Worm (Caenorhabditis elegans) whole organism, L4 larva: Measurements from ENCODE around the gene sde-2.

Experiments
- F10B5.3 ChIP-seq: sonication (generic microtip); optimal IDR thresholded peaks from 2 replicates; lab custom pipeline; 2016; ENCODE audit warnings: mild to moderate bottlenecking, missing genetic modification characterization, missing compliant biosample characterization
- F26F4.8 ChIP-seq: fragments of 200-800 bp; sonication (Bioruptor generic); conservative IDR thresholded peaks from 2 replicates; pipeline ENCODE4 v1.3.6; 2022; ENCODE audit warnings: missing genetic modification characterization, missing compliant biosample characterization
- F37D6.2 ChIP-seq: sonication (generic microtip); optimal IDR thresholded peaks from 2 replicates; lab custom pipeline; 2016; ENCODE audit warnings: mild to moderate bottlenecking, missing genetic modification characterization, missing compliant biosample characterization
- F49E8.2 ChIP-seq: sonication (generic microtip); optimal IDR thresholded peaks from 2 replicates; lab custom pipeline; 2016; ENCODE audit warnings: missing compliant biosample characterization, mild to moderate bottlenecking, missing genetic modification characterization, borderline replicate concordance
- R02D3.7 ChIP-seq: fragments of 150-350 bp; sonication (generic microtip); optimal IDR thresholded peaks from 3 replicates; lab custom pipeline; 2014; ENCODE audit warnings: missing biosample characterization, missing genetic modification characterization
- T20F7.1 ChIP-seq: fragments of 200-800 bp; sonication (Bioruptor generic); optimal IDR thresholded peaks from 2 replicates; lab custom pipeline; 2018; ENCODE audit warnings: mild to moderate bottlenecking, missing genetic modification characterization, missing compliant biosample characterization
- Y48G9A.11 ChIP-seq: fragments of 200-800 bp; sonication (Bioruptor generic); IDR thresholded peaks from 2 replicates; pipeline ENCODE4 v1.3.6; 2022; ENCODE audit warnings: missing genetic modification reagents, missing genetic modification characterization, missing compliant biosample characterization
- ZK337.2 ChIP-seq: fragments of 200-800 bp; sonication (Bioruptor generic); IDR thresholded peaks from 2 replicates; pipeline ENCODE4 v1.3.6; 2022; ENCODE audit warnings: missing genetic modification reagents, missing genetic modification characterization, missing compliant biosample characterization
- aha-1 ChIP-seq: fragments of 150-350 bp; peaks from one replicate; lab custom pipeline; 2014; ENCODE audit warnings: missing biosample characterization, missing genetic modification characterization
- arid-1 ChIP-seq: fragments of 200-800 bp; sonication (Bioruptor generic); conservative IDR thresholded peaks from 2 replicates; pipeline ENCODE4 v1.3.6; 2022; ENCODE audit warnings: missing genetic modification reagents, missing genetic modification characterization, missing compliant biosample characterization
- ceh-20 ChIP-seq: fragments of 200-800 bp; sonication (Bioruptor generic); IDR thresholded peaks from 2 replicates; pipeline ENCODE4 v1.3.6; 2022; ENCODE audit warnings: missing genetic modification reagents, missing genetic modification characterization, missing compliant biosample characterization
- ceh-28 ChIP-seq: fragments of 150-350 bp; optimal IDR thresholded peaks from 2 replicates; lab custom pipeline; 2014; ENCODE audit warnings: missing biosample characterization, missing genetic modification reagents, missing genetic modification characterization
- ceh-32 ChIP-seq: sonication (generic microtip); optimal IDR thresholded peaks from 2 replicates; lab custom pipeline; 2016; ENCODE audit warnings: mild to moderate bottlenecking, missing genetic modification characterization, missing compliant biosample characterization; ENCODE audit not compliant: poor library complexity
- ceh-62 ChIP-seq: sonication (generic microtip); optimal IDR thresholded peaks from 2 replicates; lab custom pipeline; 2017; ENCODE audit warnings: missing biosample characterization, missing genetic modification characterization
- ces-1 ChIP-seq: fragments of 150-350 bp; sonication (generic microtip); optimal IDR thresholded peaks from 4 replicates; lab custom pipeline; 2014; ENCODE audit warnings: missing biosample characterization, missing genetic modification reagents, missing genetic modification characterization
- ctbp-1 ChIP-seq: fragments of 200-800 bp; sonication (Bioruptor generic); IDR thresholded peaks from 2 replicates; pipeline ENCODE4 v1.3.6; 2022; ENCODE audit warnings: missing genetic modification reagents, missing genetic modification characterization, missing compliant biosample characterization
- daf-16 ChIP-seq, 3 experiments: sonication (generic microtip); optimal IDR thresholded peaks; 2 replicates each; lab custom pipeline; 2016 to 2017; ENCODE audit warnings: missing genetic modification characterization in 3 of 3, missing genetic modification reagents in 3 of 3, mild to moderate bottlenecking in 2 of 3, missing compliant biosample characterization in 2 of 3, missing biosample characterization in 1 of 3, moderate library complexity in 1 of 3
- dmd-6 ChIP-seq: fragments of 200-800 bp; sonication (Bioruptor generic); IDR thresholded peaks from 2 replicates; pipeline ENCODE4 v1.3.6; 2022; ENCODE audit warnings: missing genetic modification reagents, missing genetic modification characterization, missing compliant biosample characterization
- dmd-8 ChIP-seq: fragments of 200-800 bp; sonication (Bioruptor generic); IDR thresholded peaks from 2 replicates; pipeline ENCODE4 v1.3.6; 2022; ENCODE audit warnings: missing genetic modification characterization, missing compliant biosample characterization
- dpl-1 ChIP-seq: fragments of 150-350 bp; optimal IDR thresholded peaks from 2 replicates; lab custom pipeline; 2014; ENCODE audit warnings: missing biosample characterization, missing genetic modification reagents, missing genetic modification characterization
- hif-1 ChIP-seq, 2 experiments: sonication (generic microtip); optimal IDR thresholded peaks; 2 replicates each; lab custom pipeline; 2016 to 2017; ENCODE audit warnings: missing compliant biosample characterization in 2 of 2, missing genetic modification characterization in 2 of 2, missing genetic modification reagents in 2 of 2, missing genotype in 2 of 2, mild to moderate bottlenecking in 1 of 2
- hlh-11 ChIP-seq: fragments of 200-800 bp; sonication (Bioruptor generic); optimal IDR thresholded peaks from 2 replicates; lab custom pipeline; 2018; ENCODE audit warnings: mild to moderate bottlenecking, missing genetic modification characterization, missing compliant biosample characterization
- hlh-30 ChIP-seq: sonication (generic microtip); optimal IDR thresholded peaks from 2 replicates; lab custom pipeline; 2017; ENCODE audit warnings: antibody characterized with exemption, mild to moderate bottlenecking, missing genetic modification characterization, missing compliant biosample characterization; ENCODE audit not compliant: insufficient read depth
- jun-1 ChIP-seq: fragments of 150-350 bp; optimal IDR thresholded peaks from 2 replicates; lab custom pipeline; 2014; ENCODE audit warnings: missing biosample characterization, missing genetic modification reagents, missing genetic modification characterization
- lim-7 ChIP-seq: fragments of 200-800 bp; sonication (Bioruptor generic); IDR thresholded peaks from 2 replicates; pipeline ENCODE4 v1.3.6; 2022; ENCODE audit warnings: missing genetic modification characterization, missing compliant biosample characterization
- lin-13 ChIP-seq: fragments of 150-350 bp; optimal IDR thresholded peaks from 2 replicates; lab custom pipeline; 2014; ENCODE audit warnings: missing biosample characterization, missing genetic modification reagents, missing genetic modification characterization
- lin-29 ChIP-seq: fragments of 200-800 bp; sonication (Bioruptor generic); IDR thresholded peaks from 2 replicates; pipeline ENCODE4 v1.3.6; 2022; ENCODE audit warnings: missing genetic modification reagents, missing genetic modification characterization, missing compliant biosample characterization
- madf-9 ChIP-seq: fragments of 200-800 bp; sonication (Bioruptor generic); conservative IDR thresholded peaks from 2 replicates; pipeline ENCODE4 v1.3.6; 2022; ENCODE audit warnings: missing genetic modification reagents, missing genetic modification characterization, missing compliant biosample characterization
- mdt-29 ChIP-seq: fragments of 200-800 bp; sonication (Bioruptor generic); IDR thresholded peaks from 2 replicates; pipeline ENCODE4 v1.3.6; 2022; ENCODE audit warnings: missing genetic modification reagents, missing genetic modification characterization, missing compliant biosample characterization
- mep-1 ChIP-seq: fragments of 150-350 bp; sonication (generic microtip); optimal IDR thresholded peaks from 3 replicates; lab custom pipeline; 2014; ENCODE audit warnings: missing biosample characterization, missing genetic modification characterization
- mes-2 ChIP-seq: sonication (generic microtip); optimal IDR thresholded peaks from 2 replicates; lab custom pipeline; 2016; ENCODE audit warnings: missing genotype, mild to moderate bottlenecking, missing genetic modification characterization, missing compliant biosample characterization; ENCODE audit not compliant: poor library complexity, severe bottlenecking
- mxl-3 ChIP-seq: fragments of 200-800 bp; sonication (Bioruptor generic); optimal IDR thresholded peaks from 2 replicates; lab custom pipeline; 2018; ENCODE audit warnings: mild to moderate bottlenecking, missing genetic modification characterization, missing compliant biosample characterization
- nhr-237 ChIP-seq: sonication (generic microtip); optimal IDR thresholded peaks from 2 replicates; lab custom pipeline; 2017; ENCODE audit warnings: missing biosample characterization, missing genetic modification characterization
- nhr-42 ChIP-seq: fragments of 200-800 bp; sonication (Bioruptor generic); IDR thresholded peaks from 2 replicates; pipeline ENCODE4 v1.3.6; 2022; ENCODE audit warnings: missing genetic modification characterization, missing compliant biosample characterization
- nhr-76 ChIP-seq: fragments of 150-350 bp; optimal IDR thresholded peaks from 2 replicates; lab custom pipeline; 2014; ENCODE audit warnings: missing biosample characterization, missing genetic modification characterization
- nhr-77 ChIP-seq: fragments of 150-350 bp; optimal IDR thresholded peaks from 2 replicates; lab custom pipeline; 2014; ENCODE audit warnings: missing biosample characterization, missing genetic modification characterization
- pqm-1 ChIP-seq: sonication (generic microtip); optimal IDR thresholded peaks from 2 replicates; lab custom pipeline; 2017; ENCODE audit warnings: missing biosample characterization, missing genetic modification characterization
- sdz-12 ChIP-seq: fragments of 200-800 bp; sonication (Bioruptor generic); optimal IDR thresholded peaks from 2 replicates; lab custom pipeline; 2018; ENCODE audit warnings: mild to moderate bottlenecking, missing genetic modification characterization, missing compliant biosample characterization
- set-16 ChIP-seq: fragments of 200-800 bp; sonication (Bioruptor generic); IDR thresholded peaks from 2 replicates; pipeline ENCODE4 v1.3.6; 2022; ENCODE audit warnings: missing genetic modification reagents, missing genetic modification characterization, missing compliant biosample characterization
- snpc-1.2 ChIP-seq: fragments of 200-800 bp; sonication (Bioruptor generic); IDR thresholded peaks from 2 replicates; pipeline ENCODE4 v1.3.6; 2022; ENCODE audit warnings: missing genetic modification reagents, missing genetic modification characterization, missing compliant biosample characterization
- spr-1 ChIP-seq: sonication (generic microtip); optimal IDR thresholded peaks from 2 replicates; lab custom pipeline; 2016; ENCODE audit warnings: mild to moderate bottlenecking, missing genetic modification characterization, missing compliant biosample characterization
- tag-97 ChIP-seq: fragments of 200-800 bp; sonication (Bioruptor generic); IDR thresholded peaks from 2 replicates; pipeline ENCODE4 v1.3.6; 2022; ENCODE audit warnings: missing genetic modification characterization, missing compliant biosample characterization
- zfp-2 ChIP-seq: sonication (generic microtip); optimal IDR thresholded peaks from 2 replicates; lab custom pipeline; 2016; ENCODE audit warnings: mild to moderate bottlenecking, missing genetic modification characterization, missing compliant biosample characterization
- zip-2 ChIP-seq: fragments of 150-350 bp; optimal IDR thresholded peaks from 2 replicates; lab custom pipeline; 2014; ENCODE audit warnings: missing biosample characterization, missing genetic modification characterization
- ztf-11 ChIP-seq: fragments of 150-350 bp; optimal IDR thresholded peaks from 2 replicates; lab custom pipeline; 2014; ENCODE audit warnings: missing biosample characterization, missing genetic modification characterization
- ztf-7 ChIP-seq: fragments of 150-350 bp; optimal IDR thresholded peaks from 2 replicates; lab custom pipeline; 2014; ENCODE audit warnings: missing biosample characterization, missing genetic modification characterization

sde-2 gene

DNA sequence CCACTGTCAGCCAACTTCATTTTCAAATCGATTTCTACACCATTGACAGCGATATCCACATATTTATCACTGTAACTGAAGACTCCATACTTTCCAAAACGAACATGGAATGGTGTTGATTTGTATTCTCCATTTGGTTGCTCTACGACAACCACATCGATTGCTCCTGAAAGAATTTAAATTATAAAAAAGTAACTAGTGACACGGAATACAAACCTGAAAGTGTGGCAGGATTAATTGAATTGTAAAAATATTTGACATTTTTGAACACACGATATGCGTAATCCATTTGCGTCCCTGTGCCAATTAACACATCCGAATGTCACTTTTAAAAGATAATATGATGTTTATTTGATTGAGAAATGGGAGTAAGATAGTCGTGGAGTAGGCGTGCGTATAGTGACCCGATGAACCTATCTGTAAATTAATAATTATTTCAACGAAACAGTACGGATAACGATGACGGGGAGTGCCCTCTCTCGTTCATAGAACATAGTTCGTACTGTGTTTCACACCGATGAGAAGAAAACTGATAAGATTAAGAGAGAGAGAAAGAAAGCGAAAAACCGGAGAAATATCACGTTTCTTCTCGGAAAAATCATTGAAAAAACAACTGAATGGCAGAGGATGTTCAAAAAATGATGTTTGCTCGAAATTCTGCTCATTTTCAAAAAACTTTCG, 26.5 kb downstream of the sde-2 start, which contains the start of gene lpin-1 (continued):
- TF ChIP-seq mep-1 (peak; percentile 40), F26F4.8 (no peak), aha-1 (tag; lab: Kevin White, UChicago) (peak; percentile 96), ZK337.2 (GFP tag; lab: Robert Waterston, UW) (no peak), dpl-1 (GFP tag; lab: Kevin White, UChicago) (no peak), mxl-3 (GFP tag; lab: Kevin White, UChicago) (peak; percentile 70), sdz-12 (GFP tag; lab: Kevin White, UChicago) (peak; percentile 68), R02D3.7 (no peak), ztf-11 (tag; lab: Kevin White, UChicago) (no peak), nhr-42 (no peak), ceh-28 (tag; lab: Kevin White, UChicago) (no peak), F37D6.2 (no peak), mes-2 (tag; lab: Kevin White, UChicago) (peak; percentile 6), T20F7.1 (peak; percentile 0), nhr-237 (tag; lab: Kevin White, UChicago) (no peak), lim-7 (no peak), spr-1 (no peak), hif-1 (tag; optimal IDR thresholded peaks at IDR 0.05; lab: Kevin White, UChicago) (peak in 1 of 2 experiments; percentile 38), lin-29 (GFP tag; lab: Robert Waterston, UW) (no peak), daf-16 (GFP tag; optimal IDR thresholded peaks at IDR 0.05; lab: Kevin White, UChicago) (no peak), daf-16 (tag; optimal IDR thresholded peaks at IDR 0.05; lab: Kevin White, UChicago) (peak; percentile 44), zip-2 (tag; lab: Kevin White, UChicago) (no peak), arid-1 (GFP tag; lab: Robert Waterston, UW) (no peak), F10B5.3 (tag; lab: Kevin White, UChicago) (no peak), Y48G9A.11 (GFP tag; lab: Robert Waterston, UW) (no peak), hlh-11 (tag; lab: Kevin White, UChicago) (peak; percentile 85)
- TF ChIP-seq, all 104 proteins: peak for 21

DNA sequence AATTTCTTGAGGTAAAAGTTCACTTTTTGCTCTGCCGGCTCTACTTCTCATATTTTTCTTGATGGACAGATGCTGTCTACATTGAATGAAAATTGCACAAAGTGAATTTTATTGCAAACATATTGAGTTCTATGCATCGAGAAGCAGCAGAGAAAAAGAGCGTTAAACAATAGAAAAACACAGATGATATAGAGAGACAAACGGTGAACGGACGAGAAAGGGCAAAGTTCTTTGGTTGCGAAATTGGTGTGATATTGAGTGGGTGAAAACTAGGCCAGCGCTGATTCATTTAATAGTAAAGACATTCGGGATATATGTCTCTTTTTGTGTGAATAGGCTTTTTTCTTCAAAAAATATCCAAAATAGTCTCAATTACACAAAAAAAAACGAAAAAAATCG, 27.0 kb downstream of the sde-2 start:
- no peak for TF ChIP-seq F49E8.2 (tag; lab: Kevin White, UChicago)
- no peak for TF ChIP-seq ceh-32 (tag; lab: Kevin White, UChicago)
- TF ChIP-seq arid-1 (GFP tag; lab: Robert Waterston, UW) = no peak
- TF ChIP-seq ceh-20 (GFP tag; lab: Robert Waterston, UW) = no peak
- no peak for TF ChIP-seq ztf-7 (tag; lab: Kevin White, UChicago)
- no peak for TF ChIP-seq hif-1 (tag; optimal IDR thresholded peaks at IDR 0.05; lab: Kevin White, UChicago)
- TF ChIP-seq hlh-11 (tag; lab: Kevin White, UChicago) = peak; percentile 9
- peak; percentile 42; the same call in 1 of the 2 replicates for TF ChIP-seq dmd-6
- no peak for TF ChIP-seq snpc-1.2 (GFP tag; lab: Robert Waterston, UW)
- TF ChIP-seq mxl-3 (GFP tag; lab: Kevin White, UChicago) = no peak

DNA sequence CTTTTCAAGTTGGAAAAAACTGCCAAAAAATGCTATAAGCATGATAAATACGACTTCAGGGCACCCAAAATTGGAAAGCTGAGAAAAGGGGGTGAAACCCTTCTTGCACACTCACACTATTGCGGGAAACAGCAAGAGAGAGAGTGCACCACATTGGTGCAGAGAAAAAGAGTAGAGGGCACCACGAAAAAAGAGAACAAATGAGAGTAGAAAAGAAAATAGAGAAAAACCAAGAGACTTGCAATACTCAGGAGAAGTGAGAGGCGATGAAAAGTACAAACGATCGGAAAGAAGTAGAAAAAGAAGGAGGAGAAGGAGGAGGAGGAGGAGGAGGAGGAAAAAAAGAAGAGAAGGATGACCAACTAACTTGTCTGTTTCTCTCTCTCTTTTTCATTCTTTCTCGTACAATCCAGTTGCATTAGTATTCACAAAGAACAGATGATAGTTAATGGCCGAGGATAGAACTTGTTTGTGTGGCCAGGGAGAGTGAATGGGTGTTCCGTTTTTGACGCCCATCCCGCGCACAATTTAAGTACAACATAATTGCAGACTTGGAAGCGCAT, 27.9 kb downstream of the sde-2 start:
- no peak for TF ChIP-seq tag-97
- peak; percentile 69 for TF ChIP-seq hlh-30 (tag; lab: Kevin White, UChicago)
- TF ChIP-seq mep-1 = peak; percentile 80
- no peak for TF ChIP-seq ceh-62 (tag; lab: Kevin White, UChicago)
- no peak; the same call in 1 of the 2 replicates for TF ChIP-seq snpc-1.2 (GFP tag; lab: Robert Waterston, UW)
- TF ChIP-seq mxl-3 (GFP tag; lab: Kevin White, UChicago) = no peak
- no peak for TF ChIP-seq lin-13 (GFP tag; lab: Kevin White, UChicago)
- TF ChIP-seq zfp-2 (tag; lab: Kevin White, UChicago) = no peak
- no peak for TF ChIP-seq nhr-76 (tag; lab: Kevin White, UChicago)
- no peak for TF ChIP-seq nhr-77 (tag; lab: Kevin White, UChicago)
- no peak for TF ChIP-seq jun-1
- TF ChIP-seq dmd-8 (GFP tag; lab: Robert Waterston, UW) = 0 out of 2 replicates have a peak, but pooled peaks have one; percentile 52
- no peak for TF ChIP-seq aha-1 (tag; lab: Kevin White, UChicago)
- peak; percentile 46 for TF ChIP-seq ctbp-1
- TF ChIP-seq set-16 (GFP tag; lab: Robert Waterston, UW) = peak; percentile 84
- no peak for TF ChIP-seq R02D3.7
- no peak for TF ChIP-seq ces-1 (GFP tag; lab: Kevin White, UChicago)
- TF ChIP-seq pqm-1 = no peak
- TF ChIP-seq mdt-29 = no peak
- TF ChIP-seq lim-7 = no peak
- no peak for TF ChIP-seq madf-9 (GFP tag; lab: Robert Waterston, UW)
